Fruit fly (Drosophila melanogaster) whole organism, pupa: ENCODE results near the gene mrva.

Experiments
- CG10348 ChIP-seq: fragments of 200-800 bp; sonication (Bioruptor generic); IDR thresholded peaks from 2 replicates; pipeline ENCODE4 v1.3.6; 2022; ENCODE audit warnings: missing biosample characterization, missing genetic modification characterization
- CG12605 ChIP-seq: fragments of 200-800 bp; sonication (Bioruptor generic); IDR thresholded peaks from 2 replicates; pipeline ENCODE4 v1.3.6; 2022; ENCODE audit warnings: missing biosample characterization, missing genetic modification characterization
- CG13204 ChIP-seq: fragments of 200-800 bp; sonication (Bioruptor generic); optimal IDR thresholded peaks from 2 replicates; lab custom pipeline; 2018; ENCODE audit warnings: missing biosample characterization, mild to moderate bottlenecking, missing genetic modification characterization, moderate library complexity
- CG14655 ChIP-seq: fragments of 200-800 bp; sonication (Bioruptor generic); optimal IDR thresholded peaks from 3 replicates; lab custom pipeline; 2017; ENCODE audit warnings: mild to moderate bottlenecking, missing biosample characterization, missing genetic modification reagents, missing genetic modification characterization
- CG15710 ChIP-seq: fragments of 200-800 bp; sonication (Bioruptor generic); optimal IDR thresholded peaks from 2 replicates; lab custom pipeline; 2018; ENCODE audit warnings: missing biosample characterization, mild to moderate bottlenecking, missing genetic modification characterization, moderate library complexity
- CG17806 ChIP-seq: fragments of 200-800 bp; sonication (Bioruptor generic); optimal IDR thresholded peaks from 2 replicates; lab custom pipeline; 2018; ENCODE audit warnings: missing biosample characterization, mild to moderate bottlenecking, missing genetic modification characterization, moderate library complexity
- CG32121 ChIP-seq: fragments of 200-800 bp; sonication (Bioruptor generic); IDR thresholded peaks from 2 replicates; pipeline ENCODE4 v1.3.6; 2022; ENCODE audit warnings: missing biosample characterization, missing genetic modification characterization
- CG34367 ChIP-seq: fragments of 200-800 bp; sonication (Bioruptor generic); optimal IDR thresholded peaks from 2 replicates; lab custom pipeline; 2018; ENCODE audit warnings: missing biosample characterization, mild to moderate bottlenecking, missing genetic modification characterization
- CG4496 ChIP-seq: fragments of 200-800 bp; sonication (Bioruptor generic); IDR thresholded peaks from 3 replicates; pipeline ENCODE4 v1.3.6; 2022; ENCODE audit warnings: missing biosample characterization, missing genetic modification characterization
- CG8159 ChIP-seq: fragments of 200-800 bp; sonication (Bioruptor generic); optimal IDR thresholded peaks from 3 replicates; lab custom pipeline; 2018; ENCODE audit warnings: missing biosample characterization, mild to moderate bottlenecking, missing genetic modification characterization, moderate library complexity
- CG8301 ChIP-seq: fragments of 200-800 bp; sonication (Bioruptor generic); optimal IDR thresholded peaks from 2 replicates; lab custom pipeline; 2018; ENCODE audit warnings: missing biosample characterization, mild to moderate bottlenecking, missing genetic modification characterization
- CG9948 ChIP-seq: fragments of 200-800 bp; sonication (Bioruptor generic); optimal IDR thresholded peaks from 2 replicates; lab custom pipeline; 2018; ENCODE audit warnings: missing biosample characterization, mild to moderate bottlenecking, missing genetic modification characterization, moderate library complexity
- D1 ChIP-seq: fragments of 200-800 bp; sonication (Bioruptor generic); optimal IDR thresholded peaks from 2 replicates; lab custom pipeline; 2018; ENCODE audit warnings: missing biosample characterization, mild to moderate bottlenecking, missing genetic modification characterization, moderate library complexity
- EcR ChIP-seq: fragments of 200-800 bp; sonication (Bioruptor generic); optimal IDR thresholded peaks from 3 replicates; lab custom pipeline; 2019; ENCODE audit warnings: missing biosample characterization, missing genetic modification characterization, mild to moderate bottlenecking, moderate library complexity, missing genetic modification reagents
- Ets98B ChIP-seq: fragments of 200-800 bp; sonication (Bioruptor generic); IDR thresholded peaks from 2 replicates; pipeline ENCODE4 v1.3.6; 2022; ENCODE audit warnings: missing biosample characterization, missing genetic modification characterization
- Pif1A ChIP-seq: fragments of 200-800 bp; sonication (Bioruptor generic); optimal IDR thresholded peaks from 3 replicates; lab custom pipeline; 2016; ENCODE audit warnings: missing biosample characterization, missing genetic modification characterization
- Pif1B ChIP-seq: fragments of 200-800 bp; sonication (Bioruptor generic); optimal IDR thresholded peaks from 3 replicates; lab custom pipeline; 2016; ENCODE audit warnings: missing biosample characterization, missing genetic modification characterization
- Snoo ChIP-seq: fragments of 200-800 bp; sonication (Bioruptor generic); optimal IDR thresholded peaks from 3 replicates; lab custom pipeline; 2017; ENCODE audit warnings: missing biosample characterization, mild to moderate bottlenecking, missing genetic modification characterization, inconsistent platforms
- fd96Ca ChIP-seq: fragments of 200-800 bp; sonication (Bioruptor generic); IDR thresholded peaks from 3 replicates; pipeline ENCODE4 v1.3.6; 2022; ENCODE audit warnings: missing biosample characterization, missing genetic modification characterization
- gl ChIP-seq: fragments of 200-800 bp; sonication (Bioruptor generic); optimal IDR thresholded peaks from 2 replicates; lab custom pipeline; 2018; ENCODE audit warnings: missing biosample characterization, mild to moderate bottlenecking, missing genetic modification characterization
- rn ChIP-seq: fragments of 200-800 bp; sonication (Bioruptor generic); IDR thresholded peaks from 2 replicates; pipeline ENCODE4 v1.3.6; 2022; ENCODE audit warnings: missing biosample characterization, missing genetic modification characterization

The mrva gene

DNA sequence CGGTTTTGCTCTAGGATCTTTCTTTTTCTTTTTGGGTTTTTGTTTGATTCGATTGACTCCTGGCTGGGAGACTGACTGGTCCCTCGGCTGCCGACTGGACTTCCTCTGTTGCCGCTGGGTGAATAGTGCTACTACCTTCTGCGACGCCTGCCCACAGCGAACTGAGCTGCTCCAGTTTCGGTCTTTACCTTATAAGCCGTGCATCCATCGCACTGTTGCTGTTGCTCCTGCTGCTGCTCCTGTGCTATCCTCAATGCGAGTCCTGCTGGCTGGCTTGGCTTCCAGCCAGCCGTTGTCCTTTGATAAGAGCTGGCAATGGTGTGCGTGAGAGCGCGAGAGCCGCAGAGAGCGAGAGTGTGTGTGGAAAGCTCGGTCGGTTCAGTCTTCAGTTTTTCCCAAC is 15.9 kb downstream of the mrva start, which contains the start of gene unc-13-4A:
Gene unc-13-4A (minus strand): TSS at position 143 of the 400 bp plus-strand sequence.
- no peak for TF ChIP-seq Pif1A
- TF ChIP-seq CG8301 (tag; lab: Kevin White, UChicago): no peak
- no peak for TF ChIP-seq CG17806 (tag; lab: Kevin White, UChicago)
- no peak for TF ChIP-seq Snoo (tag; lab: Kevin White, UChicago)
- no peak for TF ChIP-seq CG10348 (GFP tag; lab: Robert Waterston, UW)
- no peak for TF ChIP-seq Ets98B (GFP tag; lab: Robert Waterston, UW)
- no peak for TF ChIP-seq CG15710
- no peak for TF ChIP-seq gl (tag; lab: Kevin White, UChicago)
- no peak for TF ChIP-seq CG14655 (GFP tag; lab: Kevin White, UChicago)
- TF ChIP-seq CG12605 (GFP tag; lab: Robert Waterston, UW): no peak
- TF ChIP-seq EcR (GFP tag; lab: Kevin White, UChicago): no peak
- TF ChIP-seq CG32121 (GFP tag; lab: Robert Waterston, UW): no peak
- no peak for TF ChIP-seq D1
- TF ChIP-seq, all 21 proteins: peak for 0

DNA sequence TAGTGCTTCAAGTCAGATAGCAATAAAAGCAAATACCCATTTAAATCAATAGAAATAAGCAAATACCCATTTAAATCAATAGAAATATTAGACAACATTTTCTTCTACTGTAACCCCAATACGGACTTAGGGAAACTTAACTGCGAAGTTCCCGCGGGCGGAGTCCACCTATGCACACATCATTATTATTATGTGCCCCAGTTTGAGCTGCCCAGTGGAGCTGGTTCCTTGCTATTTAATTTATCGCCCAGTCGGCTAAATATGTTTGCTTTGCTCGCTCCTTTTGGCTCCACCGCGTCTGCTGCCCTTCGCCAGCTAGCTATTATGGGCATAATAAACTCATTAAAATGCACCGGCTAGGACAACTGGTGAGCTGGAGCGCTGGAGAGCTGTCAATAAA is 28.0 kb downstream of the mrva start:
- TF ChIP-seq CG32121 (GFP tag; lab: Robert Waterston, UW) (no peak), CG9948 (tag; lab: Kevin White, UChicago) (no peak), CG10348 (GFP tag; lab: Robert Waterston, UW) (no peak), Snoo (tag; lab: Kevin White, UChicago) (no peak), CG15710 (no peak), CG8301 (tag; lab: Kevin White, UChicago) (no peak), gl (tag; lab: Kevin White, UChicago) (no peak), D1 (no peak), CG17806 (tag; lab: Kevin White, UChicago) (no peak)

DNA sequence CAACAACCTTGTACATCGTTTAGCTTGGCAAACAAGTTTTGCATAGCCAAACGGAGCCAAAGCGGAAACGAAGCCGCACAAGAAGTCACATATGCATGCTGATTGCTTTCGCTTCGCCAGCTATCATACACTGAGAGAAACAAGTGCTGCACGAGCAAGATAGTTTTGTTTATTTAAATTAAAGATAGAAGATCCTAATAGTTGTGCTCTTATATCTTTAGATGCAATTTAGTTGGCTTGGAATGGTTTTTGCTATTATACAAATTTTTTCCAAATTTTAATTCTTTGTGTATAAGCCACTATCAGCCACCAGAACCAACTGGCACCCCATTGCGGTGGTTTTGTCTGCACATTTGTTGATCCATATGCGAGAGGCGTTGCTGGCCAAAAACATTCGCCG is 45.1 kb downstream of the mrva start:
- TF ChIP-seq CG13204 (GFP tag; lab: Kevin White, UChicago) (no peak), Ets98B (GFP tag; lab: Robert Waterston, UW) (no peak), CG12605 (GFP tag; lab: Robert Waterston, UW) (no peak), Pif1B (GFP tag; lab: Kevin White, UChicago) (no peak), EcR (GFP tag; lab: Kevin White, UChicago) (no peak), CG10348 (GFP tag; lab: Robert Waterston, UW) (no peak), Snoo (tag; lab: Kevin White, UChicago) (no peak), D1 (no peak), CG8159 (tag; lab: Kevin White, UChicago) (no peak), gl (tag; lab: Kevin White, UChicago) (no peak), CG8301 (tag; lab: Kevin White, UChicago) (no peak), CG14655 (GFP tag; lab: Kevin White, UChicago) (peak; percentile 45), fd96Ca (GFP tag; lab: Robert Waterston, UW) (0 out of 3 replicates have a peak, but pooled peaks have one; percentile 8), Pif1A (peak; percentile 16), CG4496 (GFP tag; lab: Robert Waterston, UW) (no peak), CG15710 (no peak), rn (no peak), CG34367 (tag; lab: Kevin White, UChicago) (no peak), CG17806 (tag; lab: Kevin White, UChicago) (no peak), CG9948 (tag; lab: Kevin White, UChicago) (no peak), CG32121 (GFP tag; lab: Robert Waterston, UW) (no peak)
- TF ChIP-seq, all 21 proteins: peak for 3
